Fruit fly (Drosophila melanogaster): ENCODE results near the gene CG11722.

CG11722 gene

DNA sequence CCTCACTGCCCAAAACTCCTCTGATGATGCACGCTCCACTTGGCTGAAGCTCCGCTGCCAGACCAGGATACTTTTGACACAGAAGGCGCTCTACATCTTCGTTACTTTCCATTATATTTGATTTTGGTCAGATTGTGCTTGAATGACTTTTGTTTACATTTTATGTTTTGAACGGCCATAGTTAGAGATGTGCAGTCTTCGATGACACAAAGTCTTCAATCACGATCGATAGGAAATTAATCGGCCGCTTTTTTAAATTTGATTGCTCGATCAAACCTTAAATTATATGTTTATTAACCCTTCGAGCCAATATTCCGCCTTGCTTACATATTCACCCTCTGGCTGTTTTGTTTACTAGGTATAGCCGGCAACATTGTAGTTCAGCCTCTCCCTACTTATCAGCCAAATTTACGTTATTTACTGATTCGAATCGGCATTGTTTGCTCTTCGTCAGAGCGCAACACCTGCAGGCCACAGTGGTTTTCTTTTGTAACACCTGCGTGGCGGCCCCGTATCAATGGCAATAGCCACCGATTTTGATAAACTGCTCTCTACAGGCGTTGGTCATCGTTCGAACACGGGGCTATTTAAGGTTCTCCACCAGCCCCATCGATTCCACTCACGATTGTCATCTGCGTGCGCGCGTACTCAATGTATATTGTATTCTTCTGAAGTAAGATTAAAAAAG is 7.5 kb upstream of the CG11722 start, which contains the start of the genes Fancl and Npc2e:
TSS of gene Fancl (minus strand) at position 175 of the 688 bp plus-strand sequence.
TSS of gene Npc2e (plus strand) at position 638 of the 688 bp plus-strand sequence.
- TF ChIP-seq CG9705 (GFP tag; optimal IDR thresholded peaks at IDR 0.05) (no peak), sage (GFP tag; optimal IDR thresholded peaks at IDR 0.05) (no peak), N (GFP tag; optimal IDR thresholded peaks at IDR 0.05) (no peak), psq (GFP tag; optimal IDR thresholded peaks at IDR 0.05) (no peak), Hr83 (GFP tag; optimal IDR thresholded peaks at IDR 0.05; ENCODE audit: poor library complexity, severe bottlenecking) (no peak), CG32264 (GFP tag; optimal IDR thresholded peaks at IDR 0.05) (no peak), Rel (GFP tag; optimal IDR thresholded peaks at IDR 0.05) (no peak), Rel (tag; optimal IDR thresholded peaks at IDR 0.05) (peak; percentile 17), tai (GFP tag; optimal IDR thresholded peaks at IDR 0.05) (no peak)

DNA sequence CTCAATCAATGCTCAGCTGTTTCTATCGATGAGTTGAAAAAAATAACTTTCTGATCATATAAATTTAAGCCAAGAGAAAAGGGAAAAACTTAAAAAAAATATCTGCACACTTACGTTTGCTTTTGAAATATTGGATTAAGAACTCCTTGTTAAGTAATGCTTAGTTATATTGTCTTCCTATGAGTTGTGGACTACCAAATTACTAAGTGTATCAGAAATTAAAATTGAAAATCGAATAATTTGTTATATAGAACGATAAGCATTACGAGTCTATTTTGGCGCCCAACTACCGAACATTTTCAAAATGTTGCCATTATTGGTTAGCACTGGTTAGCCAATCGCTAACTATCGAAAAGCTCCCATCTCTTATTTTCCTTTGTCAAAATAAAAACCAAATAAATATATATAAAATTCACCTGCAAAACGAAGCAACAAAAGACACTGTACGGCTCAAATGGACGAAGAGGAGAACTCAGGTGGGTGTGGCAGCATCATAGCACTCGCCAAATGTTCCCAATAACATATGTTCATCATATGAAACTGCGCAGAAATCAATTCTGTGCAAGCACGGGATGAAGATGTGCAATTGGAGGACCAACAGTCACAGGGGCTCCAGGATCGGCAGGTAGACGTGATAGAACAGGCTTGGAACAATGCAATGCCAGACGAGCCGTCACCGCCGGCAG is 3.6 kb upstream of the CG11722 start, which contains the start of gene ohgt:
TSS of gene ohgt (plus strand) at position 358 of the 686 bp plus-strand sequence.
- TF ChIP-seq sv (GFP tag; optimal IDR thresholded peaks at IDR 0.05) (peak; percentile 3), Jra (GFP tag; optimal IDR thresholded peaks at IDR 0.05) (peak; percentile 62), woc (GFP tag; optimal IDR thresholded peaks at IDR 0.05) (peak; percentile 46), foxo (GFP tag; optimal IDR thresholded peaks at IDR 0.05) (peak in 1 of 2 experiments; percentile 40), usp (GFP tag; optimal IDR thresholded peaks at IDR 0.05) (no peak), Dfd (GFP tag; optimal IDR thresholded peaks at IDR 0.05) (no peak), Rel (GFP tag; optimal IDR thresholded peaks at IDR 0.05) (no peak), Rel (tag; optimal IDR thresholded peaks at IDR 0.05) (no peak), lola (GFP tag; optimal IDR thresholded peaks at IDR 0.05) (no peak), Sp1 (GFP tag; optimal IDR thresholded peaks at IDR 0.05) (peak; percentile 49), HLH106 (tag; optimal IDR thresholded peaks at IDR 0.05) (peak; percentile 35), CrebA (GFP tag; optimal IDR thresholded peaks at IDR 0.05; ENCODE audit: borderline replicate concordance) (no peak), tai (GFP tag; optimal IDR thresholded peaks at IDR 0.05) (no peak), h (GFP tag; optimal IDR thresholded peaks at IDR 0.05) (peak; percentile 32), ey (GFP tag; optimal IDR thresholded peaks at IDR 0.05) (peak; percentile 31), Abd-B (GFP tag; optimal IDR thresholded peaks at IDR 0.05) (no peak), OdsH (GFP tag; optimal IDR thresholded peaks at IDR 0.05) (peak; percentile 22), jim (GFP tag; optimal IDR thresholded peaks at IDR 0.05) (no peak), rgr (GFP tag; optimal IDR thresholded peaks at IDR 0.05) (peak; percentile 37), Hnf4 (GFP tag; optimal IDR thresholded peaks at IDR 0.05) (peak; percentile 42), fru (GFP tag; optimal IDR thresholded peaks at IDR 0.05) (peak; percentile 40), Myc (optimal IDR thresholded peaks at IDR 0.05) (peak; percentile 36)

DNA sequence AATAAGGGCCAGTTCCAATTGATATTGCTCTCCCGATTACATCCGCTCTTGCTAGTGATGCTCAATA is 3.3 kb upstream of the CG11722 start, which contains the start of gene CG12811:
TSS of gene CG12811 (minus strand) at position 23 of the 67 bp plus-strand sequence.
- no peak for TF ChIP-seq h (GFP tag; optimal IDR thresholded peaks at IDR 0.05)
- no peak for TF ChIP-seq CrebA (GFP tag; optimal IDR thresholded peaks at IDR 0.05; ENCODE audit: borderline replicate concordance)
- TF ChIP-seq Vsx2 (GFP tag; optimal IDR thresholded peaks at IDR 0.05; ENCODE audit: partially characterized antibody): no peak
- TF ChIP-seq sv (GFP tag; optimal IDR thresholded peaks at IDR 0.05): no peak
- TF ChIP-seq Abd-B (GFP tag; optimal IDR thresholded peaks at IDR 0.05): no peak
- TF ChIP-seq usp (GFP tag; optimal IDR thresholded peaks at IDR 0.05): no peak
- no peak for TF ChIP-seq Hnf4 (GFP tag; optimal IDR thresholded peaks at IDR 0.05)
- TF ChIP-seq rgr (GFP tag; optimal IDR thresholded peaks at IDR 0.05): no peak
- no peak for TF ChIP-seq foxo (GFP tag; optimal IDR thresholded peaks at IDR 0.05)
- no peak for TF ChIP-seq pan (optimal IDR thresholded peaks at IDR 0.05)
- TF ChIP-seq dmrt93B (GFP tag; optimal IDR thresholded peaks at IDR 0.05): no peak
- TF ChIP-seq ey (GFP tag; optimal IDR thresholded peaks at IDR 0.05): no peak
- no peak for TF ChIP-seq woc (GFP tag; optimal IDR thresholded peaks at IDR 0.05)
- TF ChIP-seq tai (GFP tag; optimal IDR thresholded peaks at IDR 0.05): no peak
- no peak for TF ChIP-seq Rel (GFP tag; optimal IDR thresholded peaks at IDR 0.05)
- no peak for TF ChIP-seq Rel (tag; optimal IDR thresholded peaks at IDR 0.05)
- no peak for TF ChIP-seq dsf (GFP tag; optimal IDR thresholded peaks at IDR 0.05; ENCODE audit: borderline replicate concordance)
- TF ChIP-seq Myc (optimal IDR thresholded peaks at IDR 0.05): no peak
- no peak for TF ChIP-seq dl (GFP tag; optimal IDR thresholded peaks at IDR 0.05; ENCODE audit: insufficient read depth in 1 of 2, partially characterized antibody in 2 of 2)
